Fruit fly (Drosophila melanogaster) whole organism, embryonic: ENCODE data around the gene kis.

ENCODE experiments used
- Adf1 ChIP-seq: fragments of 200-800 bp; sonication (Bioruptor generic); IDR thresholded peaks from 2 replicates; pipeline ENCODE4 v1.3.6; 2022; ENCODE audit warnings: missing biosample characterization, missing genetic modification characterization
- C15 ChIP-seq: fragments of 200-800 bp; sonication (Bioruptor generic); IDR thresholded peaks from 3 replicates; pipeline ENCODE4 v1.3.6; 2022; ENCODE audit warnings: missing biosample characterization, missing genetic modification characterization
- CG10366 ChIP-seq: fragments of 200-800 bp; sonication (Bioruptor generic); IDR thresholded peaks from 2 replicates; pipeline ENCODE4 v1.3.6; 2022; ENCODE audit warnings: missing biosample characterization, missing genetic modification characterization
- CG10543 ChIP-seq: fragments of 200-800 bp; sonication (Bioruptor generic); optimal IDR thresholded peaks from 3 replicates; lab custom pipeline; 2017; ENCODE audit warnings: missing biosample characterization, mild to moderate bottlenecking, missing genetic modification characterization, moderate library complexity
- CG12071 ChIP-seq: fragments of 200-800 bp; sonication (Bioruptor generic); optimal IDR thresholded peaks from 3 replicates; lab custom pipeline; 2018; ENCODE audit warnings: missing biosample characterization, mild to moderate bottlenecking, missing genetic modification characterization
- CG1233 ChIP-seq: fragments of 200-800 bp; sonication (Bioruptor generic); optimal IDR thresholded peaks from 4 replicates; lab custom pipeline; 2018; ENCODE audit warnings: missing biosample characterization, mild to moderate bottlenecking, missing genetic modification characterization
- CG12769 ChIP-seq: fragments of 200-800 bp; sonication (Bioruptor generic); optimal IDR thresholded peaks from 2 replicates; lab custom pipeline; 2019; ENCODE audit warnings: missing biosample characterization, mild to moderate bottlenecking, missing genetic modification characterization, moderate library complexity
- CG15269 ChIP-seq: fragments of 200-800 bp; sonication (Bioruptor generic); optimal IDR thresholded peaks from 2 replicates; lab custom pipeline; 2018; ENCODE audit warnings: missing biosample characterization, mild to moderate bottlenecking, missing genetic modification characterization, moderate library complexity
- CG17359 ChIP-seq: fragments of 200-800 bp; sonication (Bioruptor generic); optimal IDR thresholded peaks from 3 replicates; lab custom pipeline; 2018; ENCODE audit warnings: missing biosample characterization, mild to moderate bottlenecking, missing genetic modification characterization, moderate library complexity
- CG17361 ChIP-seq: fragments of 200-800 bp; sonication (Bioruptor generic); IDR thresholded peaks from 3 replicates; pipeline ENCODE4 v1.3.6; 2022; ENCODE audit warnings: missing biosample characterization, missing genetic modification characterization
- CG2199 ChIP-seq: fragments of 200-800 bp; sonication (Bioruptor generic); IDR thresholded peaks from 3 replicates; pipeline ENCODE4 v1.3.6; 2022; ENCODE audit warnings: missing biosample characterization, missing genetic modification characterization
- CG2678 ChIP-seq: fragments of 200-800 bp; sonication (Bioruptor generic); optimal IDR thresholded peaks from 3 replicates; lab custom pipeline; 2019; ENCODE audit warnings: missing biosample characterization, mild to moderate bottlenecking, missing genetic modification characterization, moderate library complexity
- CG3163 ChIP-seq: fragments of 200-800 bp; sonication (Bioruptor generic); optimal IDR thresholded peaks from 3 replicates; lab custom pipeline; 2016; ENCODE audit warnings: missing biosample characterization, missing genetic modification characterization
- CG34224 ChIP-seq: fragments of 200-800 bp; sonication (Bioruptor generic); IDR thresholded peaks from 3 replicates; pipeline ENCODE4 v1.3.6; 2022; ENCODE audit warnings: missing biosample characterization, missing genetic modification characterization; ENCODE audit not compliant: partially characterized antibody
- CG6813 ChIP-seq: fragments of 200-800 bp; sonication (Bioruptor generic); optimal IDR thresholded peaks from 2 replicates; lab custom pipeline; 2017; ENCODE audit warnings: missing biosample characterization, missing genetic modification characterization, mild to moderate bottlenecking, moderate library complexity, missing genetic modification reagents
- CG8281 ChIP-seq: fragments of 200-800 bp; sonication (Bioruptor generic); optimal IDR thresholded peaks from 2 replicates; lab custom pipeline; 2018; ENCODE audit warnings: missing biosample characterization, mild to moderate bottlenecking, missing genetic modification characterization, moderate library complexity
- D19B ChIP-seq: fragments of 200-800 bp; sonication (Bioruptor generic); optimal IDR thresholded peaks from 2 replicates; lab custom pipeline; 2017; ENCODE audit warnings: missing biosample characterization, mild to moderate bottlenecking, missing genetic modification characterization
- Dref ChIP-seq: fragments of 200-800 bp; sonication (Bioruptor generic); IDR thresholded peaks from 2 replicates; pipeline ENCODE4 v1.3.6; 2022; ENCODE audit warnings: missing biosample characterization, missing genetic modification characterization
- Fer1 ChIP-seq: fragments of 200-800 bp; sonication (Bioruptor generic); optimal IDR thresholded peaks from 2 replicates; lab custom pipeline; 2017; ENCODE audit warnings: missing biosample characterization, mild to moderate bottlenecking, missing genetic modification characterization
- H2.0 ChIP-seq: fragments of 200-800 bp; sonication (Bioruptor generic); IDR thresholded peaks from 2 replicates; pipeline ENCODE4 v1.3.6; 2022; ENCODE audit warnings: missing biosample characterization, missing genetic modification characterization
- HHEX ChIP-seq: fragments of 200-800 bp; sonication (Bioruptor generic); optimal IDR thresholded peaks from 3 replicates; lab custom pipeline; 2017; ENCODE audit warnings: missing biosample characterization, mild to moderate bottlenecking, missing genetic modification characterization, missing genetic modification reagents
- Hr51 ChIP-seq, 2 experiments: fragments of 200-800 bp; sonication (Bioruptor generic); optimal IDR thresholded peaks; 2 replicates in 1 of 2; 3 replicates in 1 of 2; lab custom pipeline; 2016 to 2018; ENCODE audit warnings: missing biosample characterization in 2 of 2, missing genetic modification characterization in 2 of 2, mild to moderate bottlenecking in 1 of 2, moderate library complexity in 1 of 2
- Med ChIP-seq: fragments of 200-800 bp; sonication (Bioruptor generic); peaks from one replicate; lab custom pipeline; 2016; ENCODE audit warnings: missing biosample characterization, missing genetic modification characterization, mild to moderate bottlenecking, inconsistent platforms, moderate library complexity
- Meics ChIP-seq: fragments of 200-800 bp; sonication (Bioruptor generic); optimal IDR thresholded peaks from 2 replicates; lab custom pipeline; 2017; ENCODE audit warnings: missing biosample characterization, mild to moderate bottlenecking, missing genetic modification characterization
- Six4 ChIP-seq: fragments of 200-800 bp; sonication (Bioruptor generic); optimal IDR thresholded peaks from 2 replicates; lab custom pipeline; 2016; ENCODE audit warnings: missing biosample characterization, missing genetic modification characterization
- ash1 ChIP-seq: fragments of 200-800 bp; sonication (Bioruptor generic); optimal IDR thresholded peaks from 2 replicates; lab custom pipeline; 2018; ENCODE audit warnings: missing biosample characterization, mild to moderate bottlenecking, missing genetic modification characterization
- chn ChIP-seq: fragments of 200-800 bp; sonication (Bioruptor generic); optimal IDR thresholded peaks from 2 replicates; lab custom pipeline; 2016; ENCODE audit warnings: missing biosample characterization, missing genetic modification characterization
- croc ChIP-seq: fragments of 200-800 bp; sonication (Bioruptor generic); conservative IDR thresholded peaks from 3 replicates; pipeline ENCODE4 v1.3.6; 2022; ENCODE audit warnings: missing biosample characterization, missing genetic modification characterization
- crp ChIP-seq, 2 experiments: fragments of 200-800 bp; sonication (Bioruptor generic); optimal IDR thresholded peaks; 2 replicates in 1 of 2; 3 replicates in 1 of 2; lab custom pipeline; 2017; ENCODE audit warnings: missing biosample characterization in 2 of 2, missing genetic modification characterization in 2 of 2, mild to moderate bottlenecking in 1 of 2, moderate library complexity in 1 of 2
- dimm ChIP-seq: fragments of 200-800 bp; sonication (Bioruptor generic); IDR thresholded peaks from 2 replicates; pipeline ENCODE4 v1.3.6; 2022; ENCODE audit warnings: missing biosample characterization, missing genetic modification characterization
- eve ChIP-seq, 2 experiments: fragments of >200 bp; optimal IDR thresholded peaks; 2 replicates each; lab custom pipeline; 2017; ENCODE audit warnings: missing biosample characterization in 2 of 2, missing genetic modification characterization in 2 of 2
- gro ChIP-seq: fragments of 200-800 bp; sonication (Bioruptor generic); optimal IDR thresholded peaks from 2 replicates; lab custom pipeline; 2016; ENCODE audit warnings: missing biosample characterization, missing genetic modification characterization
- gsb-n ChIP-seq: fragments of 200-800 bp; sonication (Bioruptor generic); optimal IDR thresholded peaks from 3 replicates; lab custom pipeline; 2018; ENCODE audit warnings: missing biosample characterization, mild to moderate bottlenecking, missing genetic modification characterization
- kni ChIP-seq: fragments of 200-800 bp; sonication (Bioruptor generic); optimal IDR thresholded peaks from 3 replicates; lab custom pipeline; 2017; ENCODE audit warnings: mild to moderate bottlenecking, missing biosample characterization, missing genetic modification reagents, missing genetic modification characterization
- lab ChIP-seq: fragments of 200-800 bp; sonication (Bioruptor generic); optimal IDR thresholded peaks from 3 replicates; lab custom pipeline; 2017; ENCODE audit warnings: missing biosample characterization, missing genetic modification characterization, mild to moderate bottlenecking, moderate library complexity, missing genetic modification reagents
- lbe ChIP-seq: fragments of 200-800 bp; sonication (Bioruptor generic); optimal IDR thresholded peaks from 2 replicates; lab custom pipeline; 2016; ENCODE audit warnings: missing biosample characterization, mild to moderate bottlenecking, missing genetic modification characterization
- nom ChIP-seq: fragments of 200-800 bp; sonication (Bioruptor generic); optimal IDR thresholded peaks from 2 replicates; lab custom pipeline; 2017; ENCODE audit warnings: missing biosample characterization, missing genetic modification characterization, mild to moderate bottlenecking, moderate library complexity, missing genetic modification reagents
- pan ChIP-seq, 4 experiments: fragments of >200 bp in 3 of 4; fragments of 200-800 bp in 1 of 4; sonication (Bioruptor generic) in 1 of 4; optimal IDR thresholded peaks in 3 of 4; IDR thresholded peaks in 1 of 4; 2 replicates each; pipeline versions ENCODE4 v1.3.6 to Lab custom; 2017 to 2022; ENCODE audit warnings: missing biosample characterization in 2 of 4, missing genetic modification characterization in 2 of 4, mixed read lengths in 1 of 4
- pita ChIP-seq: fragments of 200-800 bp; sonication (Bioruptor generic); optimal IDR thresholded peaks from 2 replicates; lab custom pipeline; 2017; ENCODE audit warnings: missing biosample characterization, mild to moderate bottlenecking, missing genetic modification characterization
- prd ChIP-seq, 3 experiments: fragments of >200 bp in 2 of 3; fragments of 200-800 bp in 1 of 3; sonication (Bioruptor generic) in 1 of 3; optimal IDR thresholded peaks in 2 of 3; IDR thresholded peaks in 1 of 3; 2 replicates in 2 of 3; 3 replicates in 1 of 3; pipeline versions ENCODE4 v1.3.6 to Lab custom; 2017 to 2022; ENCODE audit warnings: missing biosample characterization in 1 of 3, missing genetic modification characterization in 1 of 3
- salm ChIP-seq: fragments of 200-800 bp; sonication (Bioruptor generic); optimal IDR thresholded peaks from 2 replicates; lab custom pipeline; 2018; ENCODE audit warnings: missing biosample characterization, mild to moderate bottlenecking, missing genetic modification characterization
- slbo ChIP-seq: fragments of 200-800 bp; sonication (Bioruptor generic); IDR thresholded peaks from 2 replicates; pipeline ENCODE4 v1.3.6; 2022; ENCODE audit warnings: missing biosample characterization, missing genetic modification characterization
- slou ChIP-seq: fragments of 200-800 bp; sonication (Bioruptor generic); optimal IDR thresholded peaks from 3 replicates; lab custom pipeline; 2016; ENCODE audit warnings: missing biosample characterization, missing genetic modification characterization
- sob ChIP-seq: fragments of 200-800 bp; sonication (Bioruptor generic); IDR thresholded peaks from 2 replicates; pipeline ENCODE4 v1.3.6; 2022; ENCODE audit warnings: missing biosample characterization, missing genetic modification characterization
- sqz ChIP-seq: fragments of 200-800 bp; sonication (Bioruptor generic); optimal IDR thresholded peaks from 3 replicates; lab custom pipeline; 2018; ENCODE audit warnings: missing biosample characterization, mild to moderate bottlenecking, missing genetic modification characterization
- sug ChIP-seq: fragments of 200-800 bp; optimal IDR thresholded peaks from 2 replicates; lab custom pipeline; 2019; ENCODE audit warnings: missing biosample characterization, mild to moderate bottlenecking, missing genetic modification characterization, moderate library complexity
- tll ChIP-seq, 2 experiments: fragments of 200-800 bp in 1 of 2; fragments of >200 bp in 1 of 2; sonication (Bioruptor generic) in 1 of 2; optimal IDR thresholded peaks; 2 replicates each; lab custom pipeline; 2017 to 2019; ENCODE audit warnings: missing biosample characterization in 2 of 2, missing genetic modification characterization in 2 of 2, mild to moderate bottlenecking in 1 of 2, moderate library complexity in 1 of 2

Gene kis

DNA sequence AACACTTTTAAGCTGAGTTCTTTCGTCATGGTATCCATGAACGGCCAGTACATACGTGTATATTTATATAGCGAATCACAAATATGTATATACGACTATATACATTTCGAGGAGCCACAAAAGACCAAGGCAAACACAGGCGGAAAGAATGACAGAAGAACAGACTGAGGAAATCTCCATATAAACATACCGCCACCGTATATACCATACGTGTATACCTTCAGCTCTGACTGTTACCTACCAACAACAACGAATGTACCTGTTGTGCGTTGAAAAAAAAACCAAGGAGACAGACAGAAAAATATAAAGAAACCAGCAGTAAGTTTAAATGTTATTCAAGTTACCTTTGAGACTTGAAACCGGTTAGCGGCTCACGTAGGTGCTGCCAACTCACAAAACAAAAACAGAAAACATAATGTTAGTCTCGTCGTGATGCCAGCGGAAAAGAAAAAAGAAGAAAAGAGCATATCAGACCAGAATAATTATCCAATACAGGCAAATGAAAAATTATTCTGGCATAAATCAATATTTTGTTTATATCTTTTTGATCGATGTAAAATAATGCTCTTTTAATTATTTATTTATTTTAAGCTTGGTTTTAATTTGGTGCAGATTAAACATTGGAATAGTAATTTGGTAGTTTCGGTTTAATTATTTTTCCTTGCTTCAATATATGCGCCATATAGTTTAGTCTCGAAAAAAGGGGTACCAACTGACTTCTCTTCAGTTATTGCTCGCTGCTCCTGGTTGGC is 78.9 kb downstream of the kis start (continued):
- TF ChIP-seq prd (optimal IDR thresholded peaks at IDR 0.05; lab: Kevin White, UChicago) (no peak), prd (GFP tag; IDR thresholded peaks at IDR 0.05; lab: Robert Waterston, UW) (no peak), eve (GFP tag; optimal IDR thresholded peaks at IDR 0.05; lab: Kevin White, UChicago) (peak in 1 of 2 experiments; percentile 19), Fer1 (GFP tag; lab: Kevin White, UChicago) (peak; percentile 23), crp (GFP tag; optimal IDR thresholded peaks at IDR 0.05; lab: Kevin White, UChicago) (no peak), CG6813 (GFP tag; lab: Kevin White, UChicago) (peak; percentile 59), CG17359 (peak; percentile 7), dimm (GFP tag; lab: Robert Waterston, UW) (no peak), H2.0 (GFP tag; lab: Robert Waterston, UW) (no peak), pan (optimal IDR thresholded peaks at IDR 0.05; lab: Kevin White, UChicago) (no peak), pan (GFP tag; optimal IDR thresholded peaks at IDR 0.05 in 1 of 2, IDR thresholded peaks at IDR 0.05 in 1 of 2) (peak in 1 of 2 experiments; percentile 4), sob (GFP tag; lab: Robert Waterston, UW) (no peak; the same call in 1 of the 2 replicates), CG15269 (peak; percentile 90), CG2199 (GFP tag; lab: Robert Waterston, UW) (peak; percentile 91; the same call in 2 of the 3 replicates), chn (GFP tag; lab: Kevin White, UChicago) (no peak), lab (GFP tag; lab: Kevin White, UChicago) (peak; percentile 46), HHEX (GFP tag; lab: Kevin White, UChicago) (no peak), slbo (GFP tag; lab: Robert Waterston, UW) (no peak), CG2678 (tag; lab: Kevin White, UChicago) (peak; percentile 40), slou (GFP tag; lab: Kevin White, UChicago) (no peak), CG10366 (GFP tag; lab: Robert Waterston, UW) (no peak), Med (GFP tag; lab: Kevin White, UChicago) (peak; percentile 73), CG34224 (GFP tag; lab: Robert Waterston, UW) (peak; percentile 30; the same call in 1 of the 3 replicates), CG12769 (tag; lab: Kevin White, UChicago) (peak; percentile 31), Adf1 (0 out of 2 replicates have a peak, but pooled peaks have one; percentile 27), ash1 (peak; percentile 13), CG1233 (GFP tag; lab: Kevin White, UChicago) (peak; percentile 14), CG17361 (GFP tag; lab: Robert Waterston, UW) (no peak), sug (peak; percentile 18), gro (no peak), sqz (GFP tag; lab: Kevin White, UChicago) (peak; percentile 81), kni (GFP tag; lab: Kevin White, UChicago) (peak; percentile 79), lbe (GFP tag; lab: Kevin White, UChicago) (peak; percentile 60), CG12071 (GFP tag; lab: Kevin White, UChicago) (peak; percentile 0), CG3163 (GFP tag; lab: Kevin White, UChicago) (no peak), Hr51 (GFP tag; optimal IDR thresholded peaks at IDR 0.05; lab: Kevin White, UChicago) (peak in 1 of 2 experiments; percentile 5), nom (GFP tag; lab: Kevin White, UChicago) (peak; percentile 71), gsb-n (no peak), D19B (GFP tag; lab: Kevin White, UChicago) (peak; percentile 55), C15 (GFP tag; lab: Robert Waterston, UW) (no peak), pita (GFP tag; lab: Kevin White, UChicago) (no peak), croc (no peak), tll (GFP tag; optimal IDR thresholded peaks at IDR 0.05; lab: Kevin White, UChicago) (peak in 1 of 2 experiments; percentile 24), CG8281 (peak; percentile 22), Dref (no peak), salm (tag; lab: Kevin White, UChicago) (no peak), CG10543 (GFP tag; lab: Kevin White, UChicago) (peak; percentile 25), Six4 (GFP tag; lab: Kevin White, UChicago) (no peak), Meics (GFP tag; lab: Kevin White, UChicago) (peak; percentile 19)
